Fruit fly (Drosophila melanogaster) whole organism, prepupa: ENCODE measurements around the gene PolD1.

Experiments
- CG34406 ChIP-seq: fragments of 200-800 bp; sonication (Bioruptor generic); optimal IDR thresholded peaks from 3 replicates; lab custom pipeline; 2016; ENCODE audit warnings: missing biosample characterization, missing genetic modification characterization
- CG6854 ChIP-seq: fragments of 200-800 bp; sonication (Bioruptor generic); optimal IDR thresholded peaks from 2 replicates; lab custom pipeline; 2017; ENCODE audit warnings: missing biosample characterization, mild to moderate bottlenecking, missing genetic modification characterization
- Eip75B ChIP-seq: fragments of 200-800 bp; sonication (Bioruptor generic); optimal IDR thresholded peaks from 3 replicates; lab custom pipeline; 2016; ENCODE audit warnings: missing biosample characterization, missing genetic modification characterization
- Hr39 ChIP-seq: fragments of 200-800 bp; sonication (Bioruptor generic); optimal IDR thresholded peaks from 2 replicates; lab custom pipeline; 2016; ENCODE audit warnings: missing biosample characterization, missing genetic modification characterization
- dsx ChIP-seq: fragments of 200-800 bp; optimal IDR thresholded peaks from 3 replicates; lab custom pipeline; 2019; ENCODE audit warnings: missing biosample characterization, mild to moderate bottlenecking, missing genetic modification characterization, moderate library complexity; ENCODE audit not compliant: poor library complexity, severe bottlenecking
- eg ChIP-seq: fragments of 200-800 bp; sonication (Bioruptor generic); IDR thresholded peaks from 3 replicates; pipeline ENCODE4 v1.3.6; 2022; ENCODE audit warnings: missing biosample characterization, missing genetic modification characterization
- fkh ChIP-seq: fragments of 200-800 bp; sonication (Bioruptor generic); optimal IDR thresholded peaks from 3 replicates; lab custom pipeline; 2017; ENCODE audit warnings: missing biosample characterization, mild to moderate bottlenecking, missing genetic modification characterization, moderate library complexity
- spab ChIP-seq: fragments of 200-800 bp; sonication (Bioruptor generic); optimal IDR thresholded peaks from 2 replicates; lab custom pipeline; 2017; ENCODE audit warnings: missing biosample characterization, mild to moderate bottlenecking, missing genetic modification characterization, missing genetic modification reagents
- svp ChIP-seq: fragments of 200-800 bp; sonication (Bioruptor generic); peaks from one replicate; lab custom pipeline; 2016; ENCODE audit warnings: missing biosample characterization, missing genetic modification characterization

dm6 chr3L:16026065-16026789, 38.6 kb upstream of the PolD1 start:
- TF ChIP-seq CG6854 (GFP tag; lab: Kevin White, UChicago), result peak; percentile 97
- no peak for TF ChIP-seq dsx (GFP tag; lab: Kevin White, UChicago)
- peak; percentile 29 for TF ChIP-seq svp (GFP tag; lab: Kevin White, UChicago)
- 0 out of 3 replicates have a peak, but pooled peaks have one; percentile 30 for TF ChIP-seq eg (GFP tag; lab: Robert Waterston, UW)
- no peak for TF ChIP-seq spab (GFP tag; lab: Kevin White, UChicago)
- no peak for TF ChIP-seq Hr39
- peak; percentile 12 for TF ChIP-seq Eip75B (GFP tag; lab: Kevin White, UChicago)
- TF ChIP-seq CG34406, result peak; percentile 44
- peak; percentile 99 for TF ChIP-seq fkh (GFP tag; lab: Kevin White, UChicago)
